Worm (Caenorhabditis elegans) whole organism, mixed stage, embryonic: Measurements from ENCODE around the gene M03C11.3.
A peak's percentile ranks its signal among the peaks of the same experiment; 100 is the strongest.

Experiments
- M03D4.4 ChIP-seq: sonication (generic microtip); optimal IDR thresholded peaks from 2 replicates; lab custom pipeline; 2017; ENCODE audit warnings: mild to moderate bottlenecking, missing genetic modification characterization, missing compliant biosample characterization
- bed-3 ChIP-seq: fragments of 200-800 bp; sonication (Bioruptor generic); optimal IDR thresholded peaks from 3 replicates; lab custom pipeline; 2018; ENCODE audit warnings: mild to moderate bottlenecking, missing genetic modification characterization, moderate library complexity, missing compliant biosample characterization
- blmp-1 ChIP-seq: fragments of 150-350 bp; optimal IDR thresholded peaks from 2 replicates; lab custom pipeline; 2014; ENCODE audit warnings: missing biosample characterization, missing genetic modification characterization
- ceh-39 ChIP-seq: fragments of 150-350 bp; optimal IDR thresholded peaks from 2 replicates; lab custom pipeline; 2014; ENCODE audit warnings: missing biosample characterization, missing genetic modification characterization
- ceh-43 ChIP-seq: fragments of 200-800 bp; sonication (Bioruptor generic); optimal IDR thresholded peaks from 2 replicates; lab custom pipeline; 2018; ENCODE audit warnings: mild to moderate bottlenecking, missing genetic modification characterization, moderate library complexity, missing compliant biosample characterization
- ceh-83 ChIP-seq: fragments of 200-800 bp; sonication (Bioruptor generic); optimal IDR thresholded peaks from 2 replicates; lab custom pipeline; 2018; ENCODE audit warnings: mild to moderate bottlenecking, missing genetic modification characterization, missing compliant biosample characterization
- ces-1 ChIP-seq: fragments of 150-350 bp; optimal IDR thresholded peaks from 2 replicates; lab custom pipeline; 2014; ENCODE audit warnings: missing biosample characterization, missing genetic modification reagents, missing genetic modification characterization
- cnd-1 ChIP-seq: fragments of 200-800 bp; sonication (Bioruptor generic); optimal IDR thresholded peaks from 2 replicates; lab custom pipeline; 2018; ENCODE audit warnings: mild to moderate bottlenecking, missing genetic modification characterization, missing compliant biosample characterization
- drap-1 ChIP-seq: fragments of 200-800 bp; sonication (Bioruptor generic); optimal IDR thresholded peaks from 3 replicates; lab custom pipeline; 2018; ENCODE audit warnings: mild to moderate bottlenecking, missing genetic modification characterization, missing compliant biosample characterization
- elt-1 ChIP-seq: sonication (generic microtip); optimal IDR thresholded peaks from 2 replicates; lab custom pipeline; 2017; ENCODE audit warnings: missing genetic modification characterization, mild to moderate bottlenecking, missing compliant biosample characterization, antibody characterized with exemption, moderate library complexity, borderline replicate concordance; ENCODE audit not compliant: insufficient read depth
- elt-3 ChIP-seq: fragments of 150-350 bp; optimal IDR thresholded peaks from 2 replicates; lab custom pipeline; 2014; ENCODE audit warnings: missing biosample characterization, missing genetic modification characterization
- flh-1 ChIP-seq: fragments of 200-800 bp; sonication (Bioruptor generic); optimal IDR thresholded peaks from 2 replicates; lab custom pipeline; 2018; ENCODE audit warnings: mild to moderate bottlenecking, missing genetic modification characterization, moderate library complexity, missing compliant biosample characterization
- ham-2 ChIP-seq: fragments of 200-800 bp; sonication (Bioruptor generic); optimal IDR thresholded peaks from 2 replicates; lab custom pipeline; 2018; ENCODE audit warnings: mild to moderate bottlenecking, missing genetic modification characterization, missing compliant biosample characterization
- hlh-1 ChIP-seq: fragments of 150-350 bp; optimal IDR thresholded peaks from 2 replicates; lab custom pipeline; 2014; ENCODE audit warnings: missing biosample characterization, missing genetic modification reagents, missing genetic modification characterization
- lin-13 ChIP-seq: fragments of 150-350 bp; optimal IDR thresholded peaks from 2 replicates; lab custom pipeline; 2014; ENCODE audit warnings: missing biosample characterization, missing genetic modification characterization
- lin-32 ChIP-seq: fragments of 200-800 bp; sonication (Bioruptor generic); optimal IDR thresholded peaks from 2 replicates; lab custom pipeline; 2018; ENCODE audit warnings: mild to moderate bottlenecking, missing genetic modification characterization, missing compliant biosample characterization
- lsy-2 ChIP-seq: fragments of 150-350 bp; optimal IDR thresholded peaks from 2 replicates; lab custom pipeline; 2014; ENCODE audit warnings: missing biosample characterization, missing genetic modification characterization
- mab-5 ChIP-seq: fragments of 150-350 bp; optimal IDR thresholded peaks from 2 replicates; lab custom pipeline; 2014; ENCODE audit warnings: missing biosample characterization, missing genetic modification characterization
- mep-1 ChIP-seq: fragments of 150-350 bp; optimal IDR thresholded peaks from 2 replicates; lab custom pipeline; 2017; ENCODE audit warnings: missing biosample characterization, missing genetic modification reagents, missing genetic modification characterization, inconsistent platforms
- mls-2 ChIP-seq: sonication (generic microtip); optimal IDR thresholded peaks from 2 replicates; lab custom pipeline; 2016; ENCODE audit warnings: mild to moderate bottlenecking, missing genetic modification characterization, moderate library complexity, missing compliant biosample characterization
- nhr-12 ChIP-seq: fragments of 150-350 bp; optimal IDR thresholded peaks from 2 replicates; lab custom pipeline; 2014; ENCODE audit warnings: missing biosample characterization, missing genetic modification characterization
- nhr-2 ChIP-seq: fragments of 150-350 bp; optimal IDR thresholded peaks from 2 replicates; lab custom pipeline; 2014; ENCODE audit warnings: missing biosample characterization, missing genetic modification characterization
- nhr-237 ChIP-seq: fragments of 150-350 bp; optimal IDR thresholded peaks from 2 replicates; lab custom pipeline; 2014; ENCODE audit warnings: missing biosample characterization, missing genetic modification characterization
- nhr-28 ChIP-seq: fragments of 150-350 bp; optimal IDR thresholded peaks from 2 replicates; lab custom pipeline; 2014; ENCODE audit warnings: missing biosample characterization, missing genetic modification characterization
- nhr-76 ChIP-seq: sonication (generic microtip); optimal IDR thresholded peaks from 2 replicates; lab custom pipeline; 2017; ENCODE audit warnings: missing biosample characterization, missing genetic modification characterization
- pha-4 ChIP-seq: fragments of 150-350 bp; optimal IDR thresholded peaks from 2 replicates; lab custom pipeline; 2018; ENCODE audit warnings: missing biosample characterization, missing genetic modification reagents, missing genetic modification characterization
- sem-2 ChIP-seq: fragments of 200-800 bp; sonication (Bioruptor generic); optimal IDR thresholded peaks from 2 replicates; lab custom pipeline; 2018; ENCODE audit warnings: mild to moderate bottlenecking, missing genetic modification characterization, missing compliant biosample characterization
- snpc-4 ChIP-seq: fragments of 150-350 bp; optimal IDR thresholded peaks from 2 replicates; lab custom pipeline; 2014; ENCODE audit warnings: missing biosample characterization, missing genetic modification characterization
- sptf-1 ChIP-seq: sonication (generic microtip); optimal IDR thresholded peaks from 2 replicates; lab custom pipeline; 2017; ENCODE audit warnings: mild to moderate bottlenecking, missing genetic modification characterization, moderate library complexity, missing compliant biosample characterization
- tbx-8 ChIP-seq: fragments of 200-800 bp; sonication (Bioruptor generic); optimal IDR thresholded peaks from 2 replicates; lab custom pipeline; 2018; ENCODE audit warnings: mild to moderate bottlenecking, missing genetic modification characterization, moderate library complexity, missing compliant biosample characterization
- unc-120 ChIP-seq: sonication (generic microtip); optimal IDR thresholded peaks from 2 replicates; lab custom pipeline; 2017; ENCODE audit warnings: missing genetic modification characterization, missing compliant biosample characterization; ENCODE audit not compliant: poor library complexity, severe bottlenecking
- unc-39 ChIP-seq: fragments of 150-350 bp; optimal IDR thresholded peaks from 2 replicates; lab custom pipeline; 2014; ENCODE audit warnings: missing biosample characterization, missing genetic modification characterization
- unc-62 ChIP-seq: fragments of 150-350 bp; optimal IDR thresholded peaks from 2 replicates; lab custom pipeline; 2014; ENCODE audit warnings: missing biosample characterization, missing genetic modification reagents, missing genetic modification characterization
- zip-8 ChIP-seq: fragments of 150-350 bp; optimal IDR thresholded peaks from 2 replicates; lab custom pipeline; 2014; ENCODE audit warnings: missing biosample characterization, missing genetic modification characterization
- ztf-11 ChIP-seq: fragments of 150-350 bp; optimal IDR thresholded peaks from 2 replicates; lab custom pipeline; 2014; ENCODE audit warnings: missing biosample characterization, missing genetic modification characterization

Gene M03C11.3

DNA sequence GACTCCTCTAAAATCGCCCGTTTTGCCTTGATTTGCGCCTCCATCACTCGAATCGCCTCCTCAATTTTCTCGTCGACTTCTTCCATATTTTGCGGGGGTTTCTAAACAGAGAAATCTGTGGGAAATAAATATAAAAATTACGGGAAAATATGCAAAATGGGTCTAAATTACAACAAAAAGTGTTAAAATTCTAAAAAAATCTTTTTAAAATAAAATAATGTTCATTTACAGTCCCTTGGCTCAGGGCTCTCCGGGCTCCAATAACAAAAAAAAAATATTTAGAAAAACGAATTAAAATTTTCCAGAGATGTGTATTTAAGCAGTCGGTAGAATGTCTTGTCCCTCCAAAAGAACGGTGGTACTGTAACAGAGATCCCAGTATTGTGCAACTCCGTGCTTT lies 19.0 kb downstream of the M03C11.3 start, which contains the start of gene M03C11.6:
Gene M03C11.6 (minus strand): TSS at position 101 of the 400 bp plus-strand sequence.
- no peak for TF ChIP-seq ceh-83
- no peak for TF ChIP-seq drap-1 (GFP tag; lab: Kevin White, UChicago)
- TF ChIP-seq unc-39 (tag; lab: Kevin White, UChicago), result no peak
- TF ChIP-seq pha-4 (tag; lab: Kevin White, UChicago), result no peak

DNA sequence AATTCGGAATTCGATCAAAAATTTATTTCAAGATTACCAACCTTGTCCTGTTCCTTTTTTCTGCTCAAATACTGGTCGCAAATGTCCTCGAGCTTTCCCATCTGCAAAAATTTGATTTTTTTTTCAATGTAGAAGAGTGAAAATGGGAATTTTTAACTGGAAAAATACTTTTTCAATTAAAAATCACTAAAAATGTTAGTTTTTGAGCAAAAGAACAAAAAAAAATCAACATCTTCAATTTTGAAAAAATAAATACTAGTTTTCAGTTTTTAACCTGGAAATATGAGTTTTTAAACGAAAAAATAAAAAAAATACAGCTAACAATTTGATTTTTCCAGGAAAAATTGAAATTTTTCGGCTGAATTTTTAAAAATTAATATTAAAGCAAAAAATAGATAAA lies 23.0 kb downstream of the M03C11.3 start, which contains the start of gene prp-3:
Gene prp-3 (minus strand): TSS at position 101 of the 400 bp plus-strand sequence.
- TF ChIP-seq bed-3 (GFP tag; lab: Kevin White, UChicago) (no peak), mep-1 (tag; lab: Kevin White, UChicago) (no peak), nhr-12 (tag; lab: Kevin White, UChicago) (no peak), tbx-8 (no peak), cnd-1 (tag; lab: Kevin White, UChicago) (no peak), ces-1 (GFP tag; lab: Kevin White, UChicago) (no peak), unc-39 (tag; lab: Kevin White, UChicago) (no peak), lsy-2 (tag; lab: Kevin White, UChicago) (no peak), snpc-4 (tag; lab: Kevin White, UChicago) (no peak), ztf-11 (tag; lab: Kevin White, UChicago) (no peak), lin-13 (tag; lab: Kevin White, UChicago) (no peak), elt-1 (tag; lab: Kevin White, UChicago) (no peak), unc-120 (no peak)
- TF ChIP-seq, all 35 proteins: peak for 0

DNA sequence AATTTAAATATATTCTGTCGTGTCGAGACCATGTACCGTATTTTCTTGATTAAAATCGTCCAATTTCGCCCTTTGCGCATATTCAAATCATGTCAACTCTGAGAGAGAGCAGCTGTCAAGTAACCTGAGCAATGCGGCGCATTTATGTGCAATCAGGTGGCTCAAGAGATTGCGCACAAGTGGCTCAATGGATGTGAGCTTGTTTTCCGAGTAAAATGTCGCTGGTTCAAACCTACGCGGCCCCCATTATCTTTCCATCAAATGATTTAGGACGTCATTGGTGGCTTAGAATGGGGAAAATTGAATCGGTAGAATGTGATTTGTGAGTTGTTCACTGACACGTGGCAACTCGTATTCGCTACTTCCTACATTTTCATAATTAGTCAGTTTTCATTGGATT lies 27.2 kb downstream of the M03C11.3 start:
- no peak for TF ChIP-seq nhr-76 (tag; lab: Kevin White, UChicago)
- peak; percentile 14 for TF ChIP-seq nhr-28 (tag; lab: Kevin White, UChicago)
- no peak for TF ChIP-seq ztf-11 (tag; lab: Kevin White, UChicago)
- peak; percentile 53 for TF ChIP-seq lin-32
- TF ChIP-seq blmp-1 (tag; lab: Kevin White, UChicago), result no peak
- TF ChIP-seq mls-2, result peak; percentile 69
- TF ChIP-seq elt-3 (tag; lab: Kevin White, UChicago), result no peak
- TF ChIP-seq lin-13 (tag; lab: Kevin White, UChicago), result peak; percentile 50
- peak; percentile 34 for TF ChIP-seq sem-2 (GFP tag; lab: Kevin White, UChicago)
- TF ChIP-seq tbx-8, result no peak
- TF ChIP-seq nhr-12 (tag; lab: Kevin White, UChicago), result no peak
- no peak for TF ChIP-seq snpc-4 (tag; lab: Kevin White, UChicago)
- peak; percentile 72 for TF ChIP-seq drap-1 (GFP tag; lab: Kevin White, UChicago)
- no peak for TF ChIP-seq ceh-39 (tag; lab: Kevin White, UChicago)
- peak; percentile 54 for TF ChIP-seq mab-5 (tag; lab: Kevin White, UChicago)
- peak; percentile 92 for TF ChIP-seq hlh-1
- TF ChIP-seq sptf-1 (tag; lab: Kevin White, UChicago), result peak; percentile 72
- peak; percentile 21 for TF ChIP-seq bed-3 (GFP tag; lab: Kevin White, UChicago)
- no peak for TF ChIP-seq unc-39 (tag; lab: Kevin White, UChicago)
- TF ChIP-seq zip-8 (tag; lab: Kevin White, UChicago), result no peak
- peak; percentile 75 for TF ChIP-seq M03D4.4 (tag; lab: Kevin White, UChicago)
- TF ChIP-seq unc-62 (GFP tag; lab: Kevin White, UChicago), result peak; percentile 73
- TF ChIP-seq ceh-83, result peak; percentile 84
- peak; percentile 21 for TF ChIP-seq ces-1 (GFP tag; lab: Kevin White, UChicago)
- TF ChIP-seq unc-120, result peak; percentile 86
- TF ChIP-seq flh-1 (GFP tag; lab: Kevin White, UChicago), result peak; percentile 17
- TF ChIP-seq nhr-2 (tag; lab: Kevin White, UChicago), result no peak
- TF ChIP-seq elt-1 (tag; lab: Kevin White, UChicago), result no peak
- TF ChIP-seq lsy-2 (tag; lab: Kevin White, UChicago), result peak; percentile 8
- TF ChIP-seq nhr-237 (tag; lab: Kevin White, UChicago), result no peak
- TF ChIP-seq cnd-1 (tag; lab: Kevin White, UChicago), result peak; percentile 79
- peak; percentile 2 for TF ChIP-seq ham-2
- TF ChIP-seq pha-4 (tag; lab: Kevin White, UChicago), result peak; percentile 4
- peak; percentile 46 for TF ChIP-seq ceh-43 (GFP tag; lab: Kevin White, UChicago)
- no peak for TF ChIP-seq mep-1 (tag; lab: Kevin White, UChicago)
- TF ChIP-seq, all 35 proteins: peak for 21
